Fruit fly (Drosophila melanogaster) whole organism, pupa: ENCODE data around the gene Mink.

ENCODE experiments used
- CG10348 ChIP-seq: fragments of 200-800 bp; sonication (Bioruptor generic); IDR thresholded peaks from 2 replicates; pipeline ENCODE4 v1.3.6; 2022; ENCODE audit warnings: missing biosample characterization, missing genetic modification characterization
- CG12605 ChIP-seq: fragments of 200-800 bp; sonication (Bioruptor generic); IDR thresholded peaks from 2 replicates; pipeline ENCODE4 v1.3.6; 2022; ENCODE audit warnings: missing biosample characterization, missing genetic modification characterization
- CG13204 ChIP-seq: fragments of 200-800 bp; sonication (Bioruptor generic); optimal IDR thresholded peaks from 2 replicates; lab custom pipeline; 2018; ENCODE audit warnings: missing biosample characterization, mild to moderate bottlenecking, missing genetic modification characterization, moderate library complexity
- CG14655 ChIP-seq: fragments of 200-800 bp; sonication (Bioruptor generic); optimal IDR thresholded peaks from 3 replicates; lab custom pipeline; 2017; ENCODE audit warnings: mild to moderate bottlenecking, missing biosample characterization, missing genetic modification reagents, missing genetic modification characterization
- CG15710 ChIP-seq: fragments of 200-800 bp; sonication (Bioruptor generic); optimal IDR thresholded peaks from 2 replicates; lab custom pipeline; 2018; ENCODE audit warnings: missing biosample characterization, mild to moderate bottlenecking, missing genetic modification characterization, moderate library complexity
- CG17806 ChIP-seq: fragments of 200-800 bp; sonication (Bioruptor generic); optimal IDR thresholded peaks from 2 replicates; lab custom pipeline; 2018; ENCODE audit warnings: missing biosample characterization, mild to moderate bottlenecking, missing genetic modification characterization, moderate library complexity
- CG32121 ChIP-seq: fragments of 200-800 bp; sonication (Bioruptor generic); IDR thresholded peaks from 2 replicates; pipeline ENCODE4 v1.3.6; 2022; ENCODE audit warnings: missing biosample characterization, missing genetic modification characterization
- CG34367 ChIP-seq: fragments of 200-800 bp; sonication (Bioruptor generic); optimal IDR thresholded peaks from 2 replicates; lab custom pipeline; 2018; ENCODE audit warnings: missing biosample characterization, mild to moderate bottlenecking, missing genetic modification characterization
- CG4496 ChIP-seq: fragments of 200-800 bp; sonication (Bioruptor generic); IDR thresholded peaks from 3 replicates; pipeline ENCODE4 v1.3.6; 2022; ENCODE audit warnings: missing biosample characterization, missing genetic modification characterization
- CG8159 ChIP-seq: fragments of 200-800 bp; sonication (Bioruptor generic); optimal IDR thresholded peaks from 3 replicates; lab custom pipeline; 2018; ENCODE audit warnings: missing biosample characterization, mild to moderate bottlenecking, missing genetic modification characterization, moderate library complexity
- CG8301 ChIP-seq: fragments of 200-800 bp; sonication (Bioruptor generic); optimal IDR thresholded peaks from 2 replicates; lab custom pipeline; 2018; ENCODE audit warnings: missing biosample characterization, mild to moderate bottlenecking, missing genetic modification characterization
- CG9948 ChIP-seq: fragments of 200-800 bp; sonication (Bioruptor generic); optimal IDR thresholded peaks from 2 replicates; lab custom pipeline; 2018; ENCODE audit warnings: missing biosample characterization, mild to moderate bottlenecking, missing genetic modification characterization, moderate library complexity
- D1 ChIP-seq: fragments of 200-800 bp; sonication (Bioruptor generic); optimal IDR thresholded peaks from 2 replicates; lab custom pipeline; 2018; ENCODE audit warnings: missing biosample characterization, mild to moderate bottlenecking, missing genetic modification characterization, moderate library complexity
- EcR ChIP-seq: fragments of 200-800 bp; sonication (Bioruptor generic); optimal IDR thresholded peaks from 3 replicates; lab custom pipeline; 2019; ENCODE audit warnings: missing biosample characterization, missing genetic modification characterization, mild to moderate bottlenecking, moderate library complexity, missing genetic modification reagents
- Ets98B ChIP-seq: fragments of 200-800 bp; sonication (Bioruptor generic); IDR thresholded peaks from 2 replicates; pipeline ENCODE4 v1.3.6; 2022; ENCODE audit warnings: missing biosample characterization, missing genetic modification characterization
- Pif1A ChIP-seq: fragments of 200-800 bp; sonication (Bioruptor generic); optimal IDR thresholded peaks from 3 replicates; lab custom pipeline; 2016; ENCODE audit warnings: missing biosample characterization, missing genetic modification characterization
- Pif1B ChIP-seq: fragments of 200-800 bp; sonication (Bioruptor generic); optimal IDR thresholded peaks from 3 replicates; lab custom pipeline; 2016; ENCODE audit warnings: missing biosample characterization, missing genetic modification characterization
- Snoo ChIP-seq: fragments of 200-800 bp; sonication (Bioruptor generic); optimal IDR thresholded peaks from 3 replicates; lab custom pipeline; 2017; ENCODE audit warnings: missing biosample characterization, mild to moderate bottlenecking, missing genetic modification characterization, inconsistent platforms
- fd96Ca ChIP-seq: fragments of 200-800 bp; sonication (Bioruptor generic); IDR thresholded peaks from 3 replicates; pipeline ENCODE4 v1.3.6; 2022; ENCODE audit warnings: missing biosample characterization, missing genetic modification characterization
- gl ChIP-seq: fragments of 200-800 bp; sonication (Bioruptor generic); optimal IDR thresholded peaks from 2 replicates; lab custom pipeline; 2018; ENCODE audit warnings: missing biosample characterization, mild to moderate bottlenecking, missing genetic modification characterization
- rn ChIP-seq: fragments of 200-800 bp; sonication (Bioruptor generic); IDR thresholded peaks from 2 replicates; pipeline ENCODE4 v1.3.6; 2022; ENCODE audit warnings: missing biosample characterization, missing genetic modification characterization

Mink gene

dm6 chr3R:24922270-24922669, at the start of gene Mink:
TSS of gene Mink (plus strand) at chr3R:24922473.
- TF ChIP-seq CG15710 (tag; lab: Kevin White, UChicago) (no peak), CG13204 (GFP tag; lab: Kevin White, UChicago) (no peak), CG34367 (tag; lab: Kevin White, UChicago) (no peak), CG4496 (no peak), rn (no peak), Pif1A (GFP tag; lab: Kevin White, UChicago) (no peak), Snoo (tag; lab: Kevin White, UChicago) (no peak)
- TF ChIP-seq, all 21 proteins: peak for 0

- TF ChIP-seq Ets98B (peak; percentile 94), EcR (GFP tag; lab: Kevin White, UChicago) (no peak), CG14655 (GFP tag; lab: Kevin White, UChicago) (no peak), CG15710 (tag; lab: Kevin White, UChicago) (peak; percentile 81), Pif1A (GFP tag; lab: Kevin White, UChicago) (no peak), CG17806 (tag; lab: Kevin White, UChicago) (peak; percentile 81), CG8301 (tag; lab: Kevin White, UChicago) (peak; percentile 74), CG4496 (peak; percentile 95), CG9948 (peak; percentile 75), CG12605 (GFP tag; lab: Robert Waterston, UW) (peak; percentile 54; the same call in 1 of the 2 replicates), D1 (no peak), CG32121 (GFP tag; lab: Robert Waterston, UW) (peak; percentile 90), CG13204 (GFP tag; lab: Kevin White, UChicago) (peak; percentile 70), gl (tag; lab: Kevin White, UChicago) (peak; percentile 8), CG34367 (tag; lab: Kevin White, UChicago) (peak; percentile 64), Snoo (tag; lab: Kevin White, UChicago) (peak; percentile 83), fd96Ca (GFP tag; lab: Robert Waterston, UW) (peak; percentile 93), rn (peak; percentile 76), CG8159 (tag; lab: Kevin White, UChicago) (peak; percentile 80), CG10348 (GFP tag; lab: Robert Waterston, UW) (peak; percentile 67), Pif1B (GFP tag; lab: Kevin White, UChicago) (peak; percentile 66)
These were observed 46.1 kb upstream of the Mink start, which contains the start of gene CG3744 for dm6 chr3R:24875939-24876842. TSS of gene CG3744 (minus strand) at chr3R:24876654.

- TF ChIP-seq D1, result no peak
- TF ChIP-seq CG8301 (tag; lab: Kevin White, UChicago), result no peak
- no peak for TF ChIP-seq CG13204 (GFP tag; lab: Kevin White, UChicago)
- TF ChIP-seq gl (tag; lab: Kevin White, UChicago), result no peak
- no peak for TF ChIP-seq Pif1B (GFP tag; lab: Kevin White, UChicago)
- TF ChIP-seq Snoo (tag; lab: Kevin White, UChicago), result no peak
- peak; percentile 13 for TF ChIP-seq CG17806 (tag; lab: Kevin White, UChicago)
- TF ChIP-seq CG14655 (GFP tag; lab: Kevin White, UChicago), result no peak
- TF ChIP-seq CG15710 (tag; lab: Kevin White, UChicago), result no peak
These were observed 45.3 kb upstream of the Mink start, which contains the start of the genes CG11089 and CG31381 for dm6 chr3R:24876843-24877457. TSS of gene CG11089 (plus strand) at chr3R:24877045. TSS of gene CG31381 (plus strand) at chr3R:24877045.

dm6 chr3R:24878655-24879054, 43.6 kb upstream of the Mink start:
- TF ChIP-seq Pif1B (GFP tag; lab: Kevin White, UChicago), result no peak
- TF ChIP-seq CG32121 (GFP tag; lab: Robert Waterston, UW), result no peak
- peak; percentile 84 for TF ChIP-seq EcR (GFP tag; lab: Kevin White, UChicago)
- TF ChIP-seq, all 21 proteins: peak for 1

dm6 chr3R:24886470-24886869, 35.8 kb upstream of the Mink start:
- no peak for TF ChIP-seq gl (tag; lab: Kevin White, UChicago)
- TF ChIP-seq Ets98B, result 0 out of 2 replicates have a peak, but pooled peaks have one; percentile 28
- TF ChIP-seq Pif1A (GFP tag; lab: Kevin White, UChicago), result peak; percentile 51
- no peak for TF ChIP-seq CG9948
- TF ChIP-seq CG8301 (tag; lab: Kevin White, UChicago), result peak; percentile 54
- peak; percentile 49; the same call in 1 of the 3 replicates for TF ChIP-seq CG4496
- no peak for TF ChIP-seq fd96Ca (GFP tag; lab: Robert Waterston, UW)
- no peak for TF ChIP-seq CG8159 (tag; lab: Kevin White, UChicago)
- no peak for TF ChIP-seq EcR (GFP tag; lab: Kevin White, UChicago)
- 0 out of 2 replicates have a peak, but pooled peaks have one; percentile 7 for TF ChIP-seq CG12605 (GFP tag; lab: Robert Waterston, UW)

- no peak for TF ChIP-seq CG10348 (GFP tag; lab: Robert Waterston, UW)
- TF ChIP-seq Snoo (tag; lab: Kevin White, UChicago), result no peak
- TF ChIP-seq CG8301 (tag; lab: Kevin White, UChicago), result no peak
- TF ChIP-seq CG32121 (GFP tag; lab: Robert Waterston, UW), result no peak
- no peak for TF ChIP-seq CG14655 (GFP tag; lab: Kevin White, UChicago)
- no peak for TF ChIP-seq CG15710 (tag; lab: Kevin White, UChicago)
- TF ChIP-seq CG8159 (tag; lab: Kevin White, UChicago), result no peak
- no peak for TF ChIP-seq D1
- no peak for TF ChIP-seq Pif1B (GFP tag; lab: Kevin White, UChicago)
These were observed 33.9 kb upstream of the Mink start for dm6 chr3R:24888418-24888817.
